Fruit fly (Drosophila melanogaster): Measurements from ENCODE around the gene Acp1.

dm6 chr2L:7690961-7691360 is 50.4 kb downstream of the Acp1 start, which contains the start of gene CG18585:
- TF ChIP-seq CG13204 (GFP tag; optimal IDR thresholded peaks at IDR 0.05) (no peak), CG34367 (tag; optimal IDR thresholded peaks at IDR 0.05) (no peak), CG4496 (GFP tag; IDR thresholded peaks at IDR 0.05) (no peak), CG8301 (tag; optimal IDR thresholded peaks at IDR 0.05) (no peak), CG17806 (tag; optimal IDR thresholded peaks at IDR 0.05) (no peak), CG14655 (GFP tag; optimal IDR thresholded peaks at IDR 0.05) (no peak), CG8159 (tag; optimal IDR thresholded peaks at IDR 0.05) (no peak), CG9948 (tag; optimal IDR thresholded peaks at IDR 0.05) (no peak), EcR (GFP tag; optimal IDR thresholded peaks at IDR 0.05) (no peak), CG12605 (GFP tag; IDR thresholded peaks at IDR 0.05) (no peak)

All from whole organism, pupa.